Worm (Caenorhabditis elegans) whole organism, mixed stage, embryonic: ENCODE data around the gene hpl-2.

Experiments
- M03D4.4 ChIP-seq: sonication (generic microtip); optimal IDR thresholded peaks from 2 replicates; lab custom pipeline; 2017; ENCODE audit warnings: mild to moderate bottlenecking, missing genetic modification characterization, missing compliant biosample characterization
- bed-3 ChIP-seq: fragments of 200-800 bp; sonication (Bioruptor generic); optimal IDR thresholded peaks from 3 replicates; lab custom pipeline; 2018; ENCODE audit warnings: mild to moderate bottlenecking, missing genetic modification characterization, moderate library complexity, missing compliant biosample characterization
- blmp-1 ChIP-seq: fragments of 150-350 bp; optimal IDR thresholded peaks from 2 replicates; lab custom pipeline; 2014; ENCODE audit warnings: missing biosample characterization, missing genetic modification characterization
- ceh-39 ChIP-seq: fragments of 150-350 bp; optimal IDR thresholded peaks from 2 replicates; lab custom pipeline; 2014; ENCODE audit warnings: missing biosample characterization, missing genetic modification characterization
- ceh-43 ChIP-seq: fragments of 200-800 bp; sonication (Bioruptor generic); optimal IDR thresholded peaks from 2 replicates; lab custom pipeline; 2018; ENCODE audit warnings: mild to moderate bottlenecking, missing genetic modification characterization, moderate library complexity, missing compliant biosample characterization
- ceh-83 ChIP-seq: fragments of 200-800 bp; sonication (Bioruptor generic); optimal IDR thresholded peaks from 2 replicates; lab custom pipeline; 2018; ENCODE audit warnings: mild to moderate bottlenecking, missing genetic modification characterization, missing compliant biosample characterization
- drap-1 ChIP-seq: fragments of 200-800 bp; sonication (Bioruptor generic); optimal IDR thresholded peaks from 3 replicates; lab custom pipeline; 2018; ENCODE audit warnings: mild to moderate bottlenecking, missing genetic modification characterization, missing compliant biosample characterization
- elt-3 ChIP-seq: fragments of 150-350 bp; optimal IDR thresholded peaks from 2 replicates; lab custom pipeline; 2014; ENCODE audit warnings: missing biosample characterization, missing genetic modification characterization
- flh-1 ChIP-seq: fragments of 200-800 bp; sonication (Bioruptor generic); optimal IDR thresholded peaks from 2 replicates; lab custom pipeline; 2018; ENCODE audit warnings: mild to moderate bottlenecking, missing genetic modification characterization, moderate library complexity, missing compliant biosample characterization
- ham-2 ChIP-seq: fragments of 200-800 bp; sonication (Bioruptor generic); optimal IDR thresholded peaks from 2 replicates; lab custom pipeline; 2018; ENCODE audit warnings: mild to moderate bottlenecking, missing genetic modification characterization, missing compliant biosample characterization
- lin-32 ChIP-seq: fragments of 200-800 bp; sonication (Bioruptor generic); optimal IDR thresholded peaks from 2 replicates; lab custom pipeline; 2018; ENCODE audit warnings: mild to moderate bottlenecking, missing genetic modification characterization, missing compliant biosample characterization
- lsy-2 ChIP-seq: fragments of 150-350 bp; optimal IDR thresholded peaks from 2 replicates; lab custom pipeline; 2014; ENCODE audit warnings: missing biosample characterization, missing genetic modification characterization
- mab-5 ChIP-seq: fragments of 150-350 bp; optimal IDR thresholded peaks from 2 replicates; lab custom pipeline; 2014; ENCODE audit warnings: missing biosample characterization, missing genetic modification characterization
- mep-1 ChIP-seq: fragments of 150-350 bp; optimal IDR thresholded peaks from 2 replicates; lab custom pipeline; 2017; ENCODE audit warnings: missing biosample characterization, missing genetic modification reagents, missing genetic modification characterization, inconsistent platforms
- mls-2 ChIP-seq: sonication (generic microtip); optimal IDR thresholded peaks from 2 replicates; lab custom pipeline; 2016; ENCODE audit warnings: mild to moderate bottlenecking, missing genetic modification characterization, moderate library complexity, missing compliant biosample characterization
- nhr-12 ChIP-seq: fragments of 150-350 bp; optimal IDR thresholded peaks from 2 replicates; lab custom pipeline; 2014; ENCODE audit warnings: missing biosample characterization, missing genetic modification characterization
- nhr-2 ChIP-seq: fragments of 150-350 bp; optimal IDR thresholded peaks from 2 replicates; lab custom pipeline; 2014; ENCODE audit warnings: missing biosample characterization, missing genetic modification characterization
- nhr-237 ChIP-seq: fragments of 150-350 bp; optimal IDR thresholded peaks from 2 replicates; lab custom pipeline; 2014; ENCODE audit warnings: missing biosample characterization, missing genetic modification characterization
- nhr-76 ChIP-seq: sonication (generic microtip); optimal IDR thresholded peaks from 2 replicates; lab custom pipeline; 2017; ENCODE audit warnings: missing biosample characterization, missing genetic modification characterization
- pha-4 ChIP-seq: fragments of 150-350 bp; optimal IDR thresholded peaks from 2 replicates; lab custom pipeline; 2018; ENCODE audit warnings: missing biosample characterization, missing genetic modification reagents, missing genetic modification characterization
- snpc-4 ChIP-seq: fragments of 150-350 bp; optimal IDR thresholded peaks from 2 replicates; lab custom pipeline; 2014; ENCODE audit warnings: missing biosample characterization, missing genetic modification characterization
- tbx-8 ChIP-seq: fragments of 200-800 bp; sonication (Bioruptor generic); optimal IDR thresholded peaks from 2 replicates; lab custom pipeline; 2018; ENCODE audit warnings: mild to moderate bottlenecking, missing genetic modification characterization, moderate library complexity, missing compliant biosample characterization
- unc-120 ChIP-seq: sonication (generic microtip); optimal IDR thresholded peaks from 2 replicates; lab custom pipeline; 2017; ENCODE audit warnings: missing genetic modification characterization, missing compliant biosample characterization; ENCODE audit not compliant: poor library complexity, severe bottlenecking
- zip-8 ChIP-seq: fragments of 150-350 bp; optimal IDR thresholded peaks from 2 replicates; lab custom pipeline; 2014; ENCODE audit warnings: missing biosample characterization, missing genetic modification characterization
- ztf-11 ChIP-seq: fragments of 150-350 bp; optimal IDR thresholded peaks from 2 replicates; lab custom pipeline; 2014; ENCODE audit warnings: missing biosample characterization, missing genetic modification characterization

The hpl-2 gene

ce11 chrIII:10704499-10704898, 50.8 kb downstream of the hpl-2 start:
- TF ChIP-seq nhr-76 (tag; lab: Kevin White, UChicago) = no peak
- TF ChIP-seq nhr-2 (tag; lab: Kevin White, UChicago) = no peak
- TF ChIP-seq lsy-2 (tag; lab: Kevin White, UChicago) = no peak
- no peak for TF ChIP-seq ceh-39 (tag; lab: Kevin White, UChicago)
- no peak for TF ChIP-seq pha-4
- TF ChIP-seq bed-3 = no peak
- TF ChIP-seq elt-3 = no peak
- TF ChIP-seq M03D4.4 = no peak
- no peak for TF ChIP-seq blmp-1 (tag; lab: Kevin White, UChicago)
- TF ChIP-seq flh-1 (GFP tag; lab: Kevin White, UChicago) = no peak
- no peak for TF ChIP-seq lin-32 (GFP tag; lab: Kevin White, UChicago)
- TF ChIP-seq nhr-237 = no peak
- no peak for TF ChIP-seq nhr-12 (tag; lab: Kevin White, UChicago)
- no peak for TF ChIP-seq ceh-83 (GFP tag; lab: Kevin White, UChicago)
- no peak for TF ChIP-seq ztf-11 (tag; lab: Kevin White, UChicago)
- TF ChIP-seq zip-8 (tag; lab: Kevin White, UChicago) = no peak
- TF ChIP-seq ham-2 (GFP tag; lab: Kevin White, UChicago) = no peak
- TF ChIP-seq drap-1 (GFP tag; lab: Kevin White, UChicago) = no peak

DNA sequence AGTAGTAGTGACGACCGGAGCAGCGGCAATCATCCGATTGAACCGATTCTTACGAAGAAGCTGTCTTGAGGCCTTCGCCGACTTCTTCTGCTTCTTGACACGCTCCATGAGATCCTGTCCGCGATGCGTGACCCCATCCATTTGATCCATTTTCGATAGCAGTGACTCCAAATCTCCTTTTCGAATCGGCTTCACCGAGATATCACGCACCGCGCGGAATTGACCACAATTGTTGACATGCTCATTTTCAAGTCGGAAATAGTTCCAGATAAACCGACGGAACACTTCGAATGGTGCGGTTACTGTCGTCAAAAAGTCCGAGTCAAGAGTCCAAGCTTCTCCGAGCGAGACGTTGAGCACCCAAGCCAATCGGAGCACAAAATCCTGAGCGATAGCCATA, 51.5 kb downstream of the hpl-2 start:
- TF ChIP-seq tbx-8 (GFP tag; lab: Kevin White, UChicago) (no peak), lin-32 (GFP tag; lab: Kevin White, UChicago) (no peak), mls-2 (tag; lab: Kevin White, UChicago) (no peak), ceh-43 (GFP tag; lab: Kevin White, UChicago) (no peak), nhr-76 (tag; lab: Kevin White, UChicago) (no peak), ceh-39 (tag; lab: Kevin White, UChicago) (no peak), bed-3 (no peak), nhr-2 (tag; lab: Kevin White, UChicago) (no peak), mab-5 (tag; lab: Kevin White, UChicago) (no peak)

DNA sequence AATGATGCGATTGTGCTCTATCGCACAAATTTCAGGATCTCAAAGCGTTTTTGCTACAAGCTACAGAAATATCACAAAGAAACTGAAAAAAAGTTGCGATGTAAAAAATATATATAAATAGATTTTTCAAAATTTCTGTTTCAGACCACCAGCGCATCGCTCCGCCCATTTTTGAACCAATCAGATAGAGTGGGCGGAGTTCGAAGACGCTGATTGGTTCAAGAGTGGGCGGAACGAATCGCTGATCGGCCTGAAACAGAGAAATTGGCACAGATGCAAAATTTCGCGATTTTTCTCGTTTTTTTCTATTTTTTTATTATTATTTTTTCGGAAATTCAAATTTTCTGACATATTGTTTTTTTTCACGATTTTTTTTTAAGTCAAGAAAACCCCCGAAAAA, 52.5 kb downstream of the hpl-2 start:
- TF ChIP-seq ceh-83 (GFP tag; lab: Kevin White, UChicago) (no peak), lin-32 (GFP tag; lab: Kevin White, UChicago) (no peak), unc-120 (tag; lab: Kevin White, UChicago) (no peak), elt-3 (no peak), mep-1 (tag; lab: Kevin White, UChicago) (no peak), snpc-4 (no peak), nhr-237 (no peak)
